Worm (Caenorhabditis elegans) whole organism, L4/young adult: ENCODE results near the gene hizr-1.

Experiments used
- W03F9.2 ChIP-seq: fragments of 150-350 bp; optimal IDR thresholded peaks from 2 replicates; lab custom pipeline; 2014; ENCODE audit warnings: missing biosample characterization, missing genetic modification characterization
- dao-5 ChIP-seq: sonication (generic microtip); optimal IDR thresholded peaks from 2 replicates; lab custom pipeline; 2016; ENCODE audit warnings: missing genotype, missing genetic modification characterization, moderate library complexity, missing compliant biosample characterization
- him-1 ChIP-seq: sonication (generic microtip); optimal IDR thresholded peaks from 2 replicates; lab custom pipeline; 2016; ENCODE audit warnings: missing genotype, missing genetic modification reagents, missing genetic modification characterization, missing compliant biosample characterization

ce11 chrX:11337095-11337494 lies 19.0 kb downstream of the hizr-1 start:
- TF ChIP-seq him-1 (tag; lab: Kevin White, UChicago) (no peak), dao-5 (tag; lab: Kevin White, UChicago) (no peak), W03F9.2 (tag; lab: Kevin White, UChicago) (no peak)
